Worm (Caenorhabditis elegans) whole organism, late embryonic: ENCODE data around the gene dlst-1.

ENCODE experiments used
- T23F11.4 ChIP-seq: fragments of 200-800 bp; sonication (Bioruptor generic); optimal IDR thresholded peaks from 2 replicates; lab custom pipeline; 2018; ENCODE audit warnings: mild to moderate bottlenecking, missing genetic modification characterization, missing compliant biosample characterization
- ahr-1 ChIP-seq: sonication (generic microtip); optimal IDR thresholded peaks from 2 replicates; lab custom pipeline; 2016; ENCODE audit warnings: missing genetic modification characterization, missing compliant biosample characterization
- ceh-14 ChIP-seq: sonication (generic microtip); optimal IDR thresholded peaks from 2 replicates; lab custom pipeline; 2016; ENCODE audit warnings: missing genotype, missing genetic modification characterization, missing compliant biosample characterization
- ceh-18 ChIP-seq: sonication (generic microtip); optimal IDR thresholded peaks from 2 replicates; lab custom pipeline; 2016; ENCODE audit warnings: missing genetic modification characterization, missing compliant biosample characterization
- ceh-22 ChIP-seq: sonication (generic microtip); optimal IDR thresholded peaks from 2 replicates; lab custom pipeline; 2017; ENCODE audit warnings: missing biosample characterization, missing genetic modification characterization
- ceh-34 ChIP-seq: sonication (generic microtip); optimal IDR thresholded peaks from 2 replicates; lab custom pipeline; 2016; ENCODE audit warnings: mild to moderate bottlenecking, missing genetic modification characterization, missing compliant biosample characterization
- ceh-45 ChIP-seq: fragments of 200-800 bp; sonication (Bioruptor generic); IDR thresholded peaks from 2 replicates; pipeline ENCODE4 v1.3.6; 2022; ENCODE audit warnings: missing genetic modification reagents, missing genetic modification characterization, missing compliant biosample characterization
- ceh-48 ChIP-seq: sonication (generic microtip); optimal IDR thresholded peaks from 2 replicates; lab custom pipeline; 2016; ENCODE audit warnings: missing genetic modification characterization, inconsistent platforms, missing compliant biosample characterization
- ceh-6 ChIP-seq: fragments of 200-800 bp; sonication (Bioruptor generic); optimal IDR thresholded peaks from 2 replicates; lab custom pipeline; 2018; ENCODE audit warnings: mild to moderate bottlenecking, missing genetic modification characterization, missing compliant biosample characterization
- ceh-9 ChIP-seq: sonication (generic microtip); optimal IDR thresholded peaks from 2 replicates; lab custom pipeline; 2016; ENCODE audit warnings: mild to moderate bottlenecking, missing genetic modification characterization, inconsistent platforms, missing compliant biosample characterization
- dve-1 ChIP-seq: sonication (generic microtip); optimal IDR thresholded peaks from 2 replicates; lab custom pipeline; 2017; ENCODE audit warnings: antibody characterized with exemption, mild to moderate bottlenecking, missing genetic modification characterization, missing compliant biosample characterization
- elt-4 ChIP-seq: sonication (generic microtip); optimal IDR thresholded peaks from 2 replicates; lab custom pipeline; 2016; ENCODE audit warnings: missing genetic modification characterization, missing compliant biosample characterization
- ets-4 ChIP-seq: sonication (generic microtip); optimal IDR thresholded peaks from 2 replicates; lab custom pipeline; 2016; ENCODE audit warnings: missing genetic modification characterization, missing compliant biosample characterization
- eyg-1 ChIP-seq: sonication (generic microtip); optimal IDR thresholded peaks from 2 replicates; lab custom pipeline; 2016; ENCODE audit warnings: missing genotype, missing genetic modification characterization, missing compliant biosample characterization
- fax-1 ChIP-seq: sonication (generic microtip); optimal IDR thresholded peaks from 2 replicates; lab custom pipeline; 2016; ENCODE audit warnings: missing genotype, missing genetic modification characterization, missing compliant biosample characterization
- hlh-13 ChIP-seq: fragments of 200-800 bp; sonication (Bioruptor generic); optimal IDR thresholded peaks from 2 replicates; lab custom pipeline; 2018; ENCODE audit warnings: mild to moderate bottlenecking, missing genetic modification characterization, missing compliant biosample characterization
- hlh-15 ChIP-seq: sonication (generic microtip); optimal IDR thresholded peaks from 2 replicates; lab custom pipeline; 2016; ENCODE audit warnings: missing genetic modification characterization, missing compliant biosample characterization
- hlh-30 ChIP-seq: sonication (generic microtip); optimal IDR thresholded peaks from 2 replicates; lab custom pipeline; 2017; ENCODE audit warnings: antibody characterized with exemption, missing genetic modification characterization, missing compliant biosample characterization; ENCODE audit not compliant: insufficient read depth
- hlh-8 ChIP-seq: sonication (generic microtip); optimal IDR thresholded peaks from 2 replicates; lab custom pipeline; 2016; ENCODE audit warnings: missing genotype, missing genetic modification characterization, missing compliant biosample characterization
- mec-3 ChIP-seq: sonication (generic microtip); optimal IDR thresholded peaks from 2 replicates; lab custom pipeline; 2016; ENCODE audit warnings: borderline replicate concordance, missing genetic modification characterization, missing compliant biosample characterization
- nhr-232 ChIP-seq: sonication (generic microtip); optimal IDR thresholded peaks from 2 replicates; lab custom pipeline; 2016; ENCODE audit warnings: missing genetic modification characterization, missing compliant biosample characterization
- pag-3 ChIP-seq: sonication (generic microtip); optimal IDR thresholded peaks from 2 replicates; lab custom pipeline; 2016; ENCODE audit warnings: missing compliant biosample characterization, missing genetic modification characterization, borderline replicate concordance
- pax-1 ChIP-seq: fragments of 150-350 bp; optimal IDR thresholded peaks from 2 replicates; lab custom pipeline; 2014; ENCODE audit warnings: missing biosample characterization, missing genetic modification characterization
- pha-2 ChIP-seq: sonication (generic microtip); optimal IDR thresholded peaks from 2 replicates; lab custom pipeline; 2017; ENCODE audit warnings: mild to moderate bottlenecking, missing genetic modification characterization, missing compliant biosample characterization
- pha-4 ChIP-seq: fragments of 150-350 bp; optimal IDR thresholded peaks from 2 replicates; lab custom pipeline; 2018; ENCODE audit warnings: missing biosample characterization, missing genetic modification reagents, missing genetic modification characterization
- pros-1 ChIP-seq: fragments of 150-350 bp; optimal IDR thresholded peaks from 2 replicates; lab custom pipeline; 2014; ENCODE audit warnings: missing biosample characterization, missing genetic modification reagents, missing genetic modification characterization
- rnt-1 ChIP-seq: sonication (generic microtip); optimal IDR thresholded peaks from 2 replicates; lab custom pipeline; 2016; ENCODE audit warnings: missing genetic modification characterization, missing compliant biosample characterization
- sdc-2 ChIP-seq: sonication (generic microtip); optimal IDR thresholded peaks from 2 replicates; lab custom pipeline; 2016; ENCODE audit warnings: missing genotype, missing genetic modification characterization, missing compliant biosample characterization
- tbx-2 ChIP-seq: sonication (generic microtip); optimal IDR thresholded peaks from 2 replicates; lab custom pipeline; 2016; ENCODE audit warnings: missing genetic modification characterization, missing compliant biosample characterization
- tbx-7 ChIP-seq: sonication (generic microtip); optimal IDR thresholded peaks from 2 replicates; lab custom pipeline; 2016; ENCODE audit warnings: missing genotype, missing genetic modification characterization, missing compliant biosample characterization
- ttx-3 ChIP-seq: sonication (generic microtip); optimal IDR thresholded peaks from 2 replicates; lab custom pipeline; 2016; ENCODE audit warnings: missing genetic modification reagents, missing genetic modification characterization, missing compliant biosample characterization
- unc-42 ChIP-seq: sonication (generic microtip); optimal IDR thresholded peaks from 2 replicates; lab custom pipeline; 2016; ENCODE audit warnings: missing genotype, missing genetic modification characterization, missing compliant biosample characterization
- unc-55 ChIP-seq: sonication (generic microtip); optimal IDR thresholded peaks from 2 replicates; lab custom pipeline; 2017; ENCODE audit warnings: missing biosample characterization, missing genetic modification reagents, missing genetic modification characterization
- unc-86 ChIP-seq: sonication (generic microtip); optimal IDR thresholded peaks from 2 replicates; lab custom pipeline; 2016; ENCODE audit warnings: missing genetic modification characterization, missing compliant biosample characterization
- zip-5 ChIP-seq: sonication (generic microtip); optimal IDR thresholded peaks from 2 replicates; lab custom pipeline; 2016; ENCODE audit warnings: missing genetic modification characterization, missing compliant biosample characterization
- ztf-16 ChIP-seq: sonication (generic microtip); optimal IDR thresholded peaks from 2 replicates; lab custom pipeline; 2017; ENCODE audit warnings: missing genetic modification characterization, missing compliant biosample characterization

The dlst-1 gene

DNA sequence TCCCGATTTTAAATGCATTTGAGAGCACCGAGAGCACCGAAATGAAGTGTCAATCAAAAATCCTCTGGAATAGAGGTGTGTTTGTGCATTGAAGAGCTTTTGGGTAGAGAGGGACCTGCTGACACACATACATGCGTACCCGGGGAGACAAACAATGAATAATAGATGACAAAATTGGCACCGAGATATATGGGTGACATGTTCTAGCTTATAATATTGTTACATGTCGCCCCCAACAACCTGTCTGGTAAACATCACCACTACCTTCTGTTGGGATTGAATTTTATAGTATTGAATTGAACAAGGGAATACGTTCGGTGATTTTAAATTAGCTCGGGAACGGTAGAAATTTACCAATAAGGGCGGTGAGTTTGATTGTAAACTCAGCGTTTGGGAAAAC, 25.2 kb downstream of the dlst-1 start:
- TF ChIP-seq pha-2 (tag; lab: Kevin White, UChicago) (no peak), ztf-16 (tag; lab: Kevin White, UChicago) (no peak), zip-5 (tag; lab: Kevin White, UChicago) (no peak), ets-4 (tag; lab: Kevin White, UChicago) (no peak), hlh-13 (GFP tag; lab: Kevin White, UChicago) (no peak), ceh-48 (tag; lab: Kevin White, UChicago) (no peak), ttx-3 (tag; lab: Kevin White, UChicago) (no peak), ceh-45 (no peak), ceh-6 (GFP tag; lab: Kevin White, UChicago) (no peak), ceh-9 (no peak), hlh-15 (tag; lab: Kevin White, UChicago) (no peak), sdc-2 (tag; lab: Kevin White, UChicago) (no peak), ahr-1 (no peak), ceh-34 (tag; lab: Kevin White, UChicago) (no peak), T23F11.4 (no peak), hlh-8 (tag; lab: Kevin White, UChicago) (no peak), hlh-30 (no peak), nhr-232 (no peak), unc-86 (tag; lab: Kevin White, UChicago) (no peak)

DNA sequence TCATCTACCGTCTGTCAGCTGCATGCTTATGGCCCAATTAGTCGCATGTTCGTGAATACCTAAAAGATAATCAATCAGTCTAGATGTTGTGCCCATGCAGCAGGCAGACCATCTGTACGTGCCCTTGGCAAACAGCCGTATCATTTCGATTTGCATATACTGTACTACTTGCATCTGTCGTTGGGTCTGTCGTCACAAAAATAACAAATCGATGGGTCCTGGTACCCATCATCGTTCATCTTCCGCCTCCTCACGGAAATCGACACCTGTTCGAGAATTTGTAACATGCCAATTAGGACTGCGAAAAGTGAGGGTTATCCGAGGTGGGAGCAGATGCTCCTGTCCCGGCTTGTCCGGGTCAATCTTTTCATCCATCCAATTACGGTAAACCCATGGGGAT, 25.6 kb downstream of the dlst-1 start:
- TF ChIP-seq pha-2 (tag; lab: Kevin White, UChicago) = no peak
- TF ChIP-seq ztf-16 (tag; lab: Kevin White, UChicago) = no peak
- no peak for TF ChIP-seq pros-1 (tag; lab: Kevin White, UChicago)
- TF ChIP-seq unc-42 = no peak

DNA sequence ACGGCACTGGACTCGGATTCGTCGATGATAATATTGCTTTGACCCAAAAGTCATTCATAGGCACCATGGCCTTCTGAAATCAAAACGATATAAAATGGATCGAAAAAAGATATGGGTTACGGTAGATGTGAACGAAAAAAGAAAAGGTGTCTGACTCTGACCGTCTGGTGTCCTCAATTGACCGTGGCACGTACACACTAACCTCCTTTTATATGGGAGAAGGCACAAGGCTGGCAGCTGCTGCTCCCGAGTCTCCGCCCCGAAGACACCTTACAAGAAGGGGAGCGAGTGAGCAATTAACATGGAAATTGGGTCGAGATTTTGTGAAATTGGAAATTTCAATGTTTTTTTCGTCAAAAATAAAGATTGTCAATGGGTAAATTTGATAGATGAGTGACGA, 27.4 kb downstream of the dlst-1 start, which contains the start of gene egl-46:
Gene egl-46, minus strand, starts transcription at position 73 of the 400 bp plus-strand sequence.
- TF ChIP-seq ceh-48 (tag; lab: Kevin White, UChicago) (no peak), ceh-9 (no peak), sdc-2 (tag; lab: Kevin White, UChicago) (no peak), ceh-45 (no peak), pax-1 (tag; lab: Kevin White, UChicago) (no peak), fax-1 (no peak), tbx-7 (tag; lab: Kevin White, UChicago) (no peak), hlh-30 (no peak)

DNA sequence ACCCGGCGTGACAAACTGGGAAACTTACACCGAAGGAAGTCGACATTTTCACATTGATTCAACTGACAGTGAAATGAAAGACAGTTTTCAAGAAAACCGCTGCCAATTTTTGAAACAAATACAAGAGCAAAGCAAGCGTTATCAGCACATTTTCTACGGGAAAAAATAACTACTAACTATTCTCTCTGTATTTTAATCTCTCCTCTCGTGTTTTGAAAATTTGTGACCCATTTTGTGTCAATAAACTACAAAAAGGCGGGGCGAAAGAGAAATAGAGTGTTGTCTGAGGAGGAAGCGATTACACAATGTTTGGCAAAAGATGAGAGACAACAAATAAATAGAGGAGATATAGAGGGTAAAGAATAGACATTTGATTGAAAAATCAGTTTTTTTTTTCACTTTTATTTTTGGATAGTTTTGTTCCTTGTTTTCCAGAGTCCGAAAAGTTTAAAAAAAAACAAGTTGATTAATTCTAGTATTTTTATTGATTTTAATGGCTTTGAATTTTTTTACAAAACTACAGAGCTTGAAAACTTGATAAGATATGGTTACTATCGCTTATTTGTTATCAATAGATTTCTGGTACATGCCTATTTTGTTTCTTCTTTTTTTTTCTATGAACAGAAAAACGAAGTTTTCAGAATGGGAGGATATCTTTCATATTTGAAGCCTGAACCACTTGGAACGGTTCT, 32.6 kb downstream of the dlst-1 start, which contains the start of gene cest-34:
Gene cest-34, plus strand, starts transcription at position 642 of the 692 bp plus-strand sequence.
- TF ChIP-seq ttx-3 (tag; lab: Kevin White, UChicago) (no peak), mec-3 (tag; lab: Kevin White, UChicago) (no peak), ceh-18 (tag; lab: Kevin White, UChicago) (no peak), unc-55 (GFP tag; lab: Kevin White, UChicago) (no peak), ceh-9 (no peak), ceh-22 (tag; lab: Kevin White, UChicago) (no peak), ceh-14 (tag; lab: Kevin White, UChicago) (no peak), hlh-15 (tag; lab: Kevin White, UChicago) (no peak), unc-42 (no peak)

DNA sequence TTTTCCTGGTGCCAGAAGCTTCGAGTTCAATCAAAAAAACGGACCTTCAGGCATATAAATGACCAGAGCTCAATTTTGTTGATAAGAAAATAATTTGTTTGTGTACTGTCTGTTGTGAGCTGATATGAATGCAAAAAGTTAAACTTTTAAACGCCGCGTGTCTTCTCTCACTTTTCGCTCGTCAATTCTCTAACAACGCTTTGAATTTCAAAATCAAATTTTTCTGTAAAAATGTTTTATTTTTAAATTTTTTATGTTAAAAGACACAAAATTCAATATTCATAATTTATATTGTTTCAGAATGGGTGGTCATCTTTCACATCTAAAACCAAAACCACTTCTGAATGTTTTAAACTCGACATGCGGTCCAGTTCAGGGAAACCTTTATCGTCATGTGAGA, 34.9 kb downstream of the dlst-1 start, which contains the start of gene cest-31:
Gene cest-31, plus strand, starts transcription at position 301 of the 400 bp plus-strand sequence.
- TF ChIP-seq ahr-1 = no peak
- TF ChIP-seq dve-1 (tag; lab: Kevin White, UChicago) = no peak
- TF ChIP-seq hlh-8 (tag; lab: Kevin White, UChicago) = no peak
- TF ChIP-seq elt-4 = no peak
- no peak for TF ChIP-seq nhr-232
- no peak for TF ChIP-seq eyg-1 (tag; lab: Kevin White, UChicago)
- TF ChIP-seq rnt-1 = no peak
- no peak for TF ChIP-seq pag-3 (tag; lab: Kevin White, UChicago)
- TF ChIP-seq tbx-2 = no peak
- TF ChIP-seq tbx-7 (tag; lab: Kevin White, UChicago) = no peak
- no peak for TF ChIP-seq pax-1 (tag; lab: Kevin White, UChicago)
- no peak for TF ChIP-seq sdc-2 (tag; lab: Kevin White, UChicago)
- no peak for TF ChIP-seq pha-4
- no peak for TF ChIP-seq hlh-13 (GFP tag; lab: Kevin White, UChicago)
- TF ChIP-seq ceh-45 = no peak
